Fruit fly (Drosophila melanogaster): ENCODE results near the gene mRpS26.
A peak's percentile ranks its signal among the peaks of the same experiment; 100 is the strongest.

DNA sequence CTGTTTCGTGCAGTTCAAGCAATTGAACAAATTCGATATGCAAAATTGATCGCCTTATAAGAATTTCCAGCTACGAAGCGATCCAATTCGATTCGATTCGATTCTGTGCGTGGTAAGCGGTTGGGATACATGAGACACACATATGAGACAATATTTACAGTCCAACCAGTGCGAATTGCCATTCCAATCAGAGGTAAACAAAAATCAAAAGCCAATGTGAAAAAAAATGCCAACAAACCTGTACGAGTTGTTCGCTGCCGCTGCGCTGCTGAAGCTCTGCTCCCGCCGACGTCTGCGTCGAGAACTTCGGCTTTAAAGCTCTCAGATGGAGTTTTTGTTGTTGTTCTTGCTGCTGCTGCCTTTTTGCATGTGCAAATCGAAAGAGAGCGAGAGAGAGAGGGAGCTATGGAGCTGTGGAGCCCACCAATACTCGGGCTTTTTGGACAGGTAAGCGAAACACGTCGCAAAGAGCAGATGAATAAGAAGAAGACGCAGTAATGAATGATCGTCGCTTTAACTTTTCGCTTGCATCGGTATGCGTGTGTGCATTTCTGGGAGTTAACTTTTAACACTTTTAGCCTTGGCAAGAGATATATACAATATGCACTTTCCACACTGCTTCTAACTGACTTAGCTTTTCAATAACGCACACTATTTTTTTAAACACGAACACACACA lies 897 bp upstream of the mRpS26 start:
- no peak for TF ChIP-seq CG34367 (tag; optimal IDR thresholded peaks at IDR 0.05)
- no peak for TF ChIP-seq Pif1A (GFP tag; optimal IDR thresholded peaks at IDR 0.05)
- TF ChIP-seq CG15710 (tag; optimal IDR thresholded peaks at IDR 0.05) = no peak
- TF ChIP-seq CG17806 (tag; optimal IDR thresholded peaks at IDR 0.05) = no peak
- TF ChIP-seq CG8301 (tag; optimal IDR thresholded peaks at IDR 0.05) = no peak
- no peak for TF ChIP-seq CG9948 (tag; optimal IDR thresholded peaks at IDR 0.05)
- TF ChIP-seq CG12605 (GFP tag; IDR thresholded peaks at IDR 0.05) = 0 out of 2 replicates have a peak, but pooled peaks have one; percentile 15
- no peak for TF ChIP-seq CG32121 (GFP tag; IDR thresholded peaks at IDR 0.05)
- TF ChIP-seq CG4496 (GFP tag; IDR thresholded peaks at IDR 0.05) = no peak
- peak; percentile 48 for TF ChIP-seq EcR (GFP tag; optimal IDR thresholded peaks at IDR 0.05)
